Fruit fly (Drosophila melanogaster) whole organism, adult: Measurements from ENCODE around the gene CG16798.

Experiments
- CG12768 ChIP-seq: fragments of 200-800 bp; sonication (Bioruptor generic); optimal IDR thresholded peaks from 2 replicates; lab custom pipeline; 2017; ENCODE audit warnings: missing biosample characterization, missing genetic modification characterization, mild to moderate bottlenecking, moderate library complexity, missing genetic modification reagents
- cic ChIP-seq: fragments of 200-800 bp; sonication (Bioruptor generic); optimal IDR thresholded peaks from 2 replicates; lab custom pipeline; 2017; ENCODE audit warnings: missing biosample characterization, mild to moderate bottlenecking, missing genetic modification characterization, moderate library complexity

DNA sequence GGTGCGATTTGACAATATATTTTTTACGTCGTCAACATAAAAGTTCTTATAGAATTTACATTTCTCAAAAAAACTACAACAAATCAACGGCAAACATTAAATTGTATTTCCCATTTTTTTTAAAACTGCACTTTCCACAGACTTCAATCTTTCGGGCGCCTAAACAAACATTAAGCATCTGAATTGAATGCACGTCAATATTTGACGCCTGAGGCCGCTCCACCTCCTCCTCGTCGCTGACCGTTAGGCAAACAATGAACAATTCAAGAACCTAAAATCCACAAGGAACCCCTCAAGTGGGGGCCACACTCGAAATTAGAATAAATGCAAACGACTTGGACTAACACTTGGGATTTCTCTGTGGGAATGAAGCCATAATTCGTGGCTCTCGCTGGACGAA lies 54.8 kb downstream of the CG16798 start:
- TF ChIP-seq CG12768 (GFP tag; lab: Kevin White, UChicago) (no peak), cic (GFP tag; lab: Kevin White, UChicago) (no peak)
